Worm (Caenorhabditis elegans): Measurements from ENCODE around the gene C55C3.4.

DNA sequence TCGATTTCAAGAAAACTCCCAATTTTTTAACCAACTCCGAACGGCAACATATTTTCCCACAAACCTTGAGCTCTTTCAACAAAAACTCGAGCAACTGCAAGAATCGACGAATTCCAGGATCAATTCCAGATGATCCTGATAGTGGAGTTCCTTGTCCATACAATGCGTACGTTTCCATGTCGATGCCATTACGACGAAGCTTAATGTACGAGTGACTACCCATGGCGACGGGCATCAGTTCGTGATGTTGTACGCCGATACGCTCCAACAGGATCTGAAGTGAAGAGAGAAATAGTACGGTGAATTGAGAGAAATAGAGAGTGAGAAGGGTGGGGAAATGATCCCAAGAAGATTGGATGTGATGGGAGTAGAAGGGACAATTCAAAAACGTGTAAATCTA, 15.9 kb downstream of the C55C3.4 start:
- no peak for TF ChIP-seq ceh-8 (GFP tag; optimal IDR thresholded peaks at IDR 0.05)
- no peak for TF ChIP-seq skn-1 (tag; optimal IDR thresholded peaks at IDR 0.05)
- no peak for TF ChIP-seq lin-39 (tag; optimal IDR thresholded peaks at IDR 0.05)

All from whole organism, L1 larva.